Fruit fly (Drosophila melanogaster): ENCODE data around the gene CG3739.

CG3739 gene

dm6 chr3R:19403096-19403515 lies 9.9 kb downstream of the CG3739 start, which contains the start of the genes Ino80 and Aptx (continued):
- TF ChIP-seq BEAF-32 (GFP tag; optimal IDR thresholded peaks at IDR 0.05), result peak; percentile 97
- TF ChIP-seq CG17568 (GFP tag; optimal IDR thresholded peaks at IDR 0.05), result no peak
- peak; percentile 85 for TF ChIP-seq CG5953 (GFP tag; IDR thresholded peaks at IDR 0.05)
- TF ChIP-seq CG1832 (GFP tag; optimal IDR thresholded peaks at IDR 0.05), result no peak
- TF ChIP-seq ash1 (GFP tag; optimal IDR thresholded peaks at IDR 0.05), result peak; percentile 50
- TF ChIP-seq Doc2 (GFP tag; IDR thresholded peaks at IDR 0.05), result peak; percentile 74; the same call in 1 of the 2 replicates
- TF ChIP-seq CG7271 (tag; optimal IDR thresholded peaks at IDR 0.05), result peak; percentile 89
- TF ChIP-seq Deaf1 (tag; optimal IDR thresholded peaks at IDR 0.05), result no peak
- TF ChIP-seq pb (GFP tag; optimal IDR thresholded peaks at IDR 0.05), result peak; percentile 64
- TF ChIP-seq D19B (GFP tag; optimal IDR thresholded peaks at IDR 0.05), result peak; percentile 81
- TF ChIP-seq CG6272 (GFP tag; IDR thresholded peaks at IDR 0.05), result peak; percentile 95
- TF ChIP-seq tap (tag; optimal IDR thresholded peaks at IDR 0.05), result peak; percentile 83
- peak; percentile 89 for TF ChIP-seq wdn (GFP tag; IDR thresholded peaks at IDR 0.05)
- TF ChIP-seq CG7357 (GFP tag; IDR thresholded peaks at IDR 0.05), result peak; percentile 86
- peak; percentile 84 for TF ChIP-seq gcm2 (GFP tag; optimal IDR thresholded peaks at IDR 0.05)
- TF ChIP-seq CG2199 (GFP tag; IDR thresholded peaks at IDR 0.05), result peak; percentile 71; the same call in 2 of the 3 replicates
- no peak for TF ChIP-seq CG10147 (GFP tag; optimal IDR thresholded peaks at IDR 0.05)
- peak; percentile 83 for TF ChIP-seq CG11398 (GFP tag; optimal IDR thresholded peaks at IDR 0.05)
- peak; percentile 96 for TF ChIP-seq ems (GFP tag; optimal IDR thresholded peaks at IDR 0.05)
- peak; percentile 97 for TF ChIP-seq CG3847 (GFP tag; IDR thresholded peaks at IDR 0.05)
- TF ChIP-seq CG9817 (tag; optimal IDR thresholded peaks at IDR 0.05), result peak; percentile 96
- peak; percentile 93 for TF ChIP-seq CG10366 (GFP tag; IDR thresholded peaks at IDR 0.05)
- peak; percentile 79 for TF ChIP-seq ac (GFP tag; optimal IDR thresholded peaks at IDR 0.05)
- TF ChIP-seq NC2α (GFP tag; optimal IDR thresholded peaks at IDR 0.05), result peak; percentile 83
- TF ChIP-seq E2f2 (GFP tag; IDR thresholded peaks at IDR 0.05), result peak; percentile 73
- peak; percentile 70 for TF ChIP-seq crc (GFP tag; optimal IDR thresholded peaks at IDR 0.05)
- TF ChIP-seq CG13424 (tag; optimal IDR thresholded peaks at IDR 0.05), result peak; percentile 94
- TF ChIP-seq schlank (tag; optimal IDR thresholded peaks at IDR 0.05), result peak; percentile 59
- TF ChIP-seq ato (GFP tag; IDR thresholded peaks at IDR 0.05; ENCODE audit: partially characterized antibody), result peak; percentile 92
- TF ChIP-seq knrl (GFP tag; IDR thresholded peaks at IDR 0.05; ENCODE audit: partially characterized antibody), result peak; percentile 97
- TF ChIP-seq CG12155 (GFP tag; optimal IDR thresholded peaks at IDR 0.05), result peak; percentile 96
- TF ChIP-seq dati (GFP tag; IDR thresholded peaks at IDR 0.05), result peak; percentile 84
- TF ChIP-seq ATbp (GFP tag; optimal IDR thresholded peaks at IDR 0.05), result peak; percentile 77
- TF ChIP-seq Ssrp (tag; optimal IDR thresholded peaks at IDR 0.05), result peak; percentile 96
- TF ChIP-seq CG16813 (GFP tag; IDR thresholded peaks at IDR 0.05; ENCODE audit: partially characterized antibody), result peak; percentile 97
- TF ChIP-seq CG17802 (tag; optimal IDR thresholded peaks at IDR 0.05), result peak; percentile 70
- peak; percentile 86 for TF ChIP-seq unc-4 (GFP tag; IDR thresholded peaks at IDR 0.05; ENCODE audit: partially characterized antibody)
- no peak for TF ChIP-seq Trl (optimal IDR thresholded peaks at IDR 0.05)
- peak; percentile 95 for TF ChIP-seq Trl (GFP tag; optimal IDR thresholded peaks at IDR 0.05)
- TF ChIP-seq E2f1 (GFP tag; IDR thresholded peaks at IDR 0.05), result peak; percentile 93
- TF ChIP-seq zen2 (GFP tag; IDR thresholded peaks at IDR 0.05; ENCODE audit: partially characterized antibody), result peak; percentile 82
- peak; percentile 92 for TF ChIP-seq slp2 (GFP tag; optimal IDR thresholded peaks at IDR 0.05)
- peak; percentile 64; the same call in 1 of the 2 replicates for TF ChIP-seq bowl (GFP tag; IDR thresholded peaks at IDR 0.05)
- peak; percentile 91 for TF ChIP-seq CG14050 (GFP tag; IDR thresholded peaks at IDR 0.05)
- peak; percentile 93 for TF ChIP-seq stc (GFP tag; IDR thresholded peaks at IDR 0.05)
- TF ChIP-seq CG6854 (GFP tag; optimal IDR thresholded peaks at IDR 0.05), result peak; percentile 71
- peak; percentile 92 for TF ChIP-seq CG3281 (GFP tag; optimal IDR thresholded peaks at IDR 0.05)
- peak; percentile 83; the same call in 3 of the 4 replicates for TF ChIP-seq chinmo (GFP tag; IDR thresholded peaks at IDR 0.05; ENCODE audit: partially characterized antibody)
- peak; percentile 72 for TF ChIP-seq CG8281 (tag; optimal IDR thresholded peaks at IDR 0.05)
- TF ChIP-seq Optix (GFP tag; IDR thresholded peaks at IDR 0.05), result peak; percentile 80; the same call in 2 of the 3 replicates
- peak; percentile 96 for TF ChIP-seq CG34422 (GFP tag; IDR thresholded peaks at IDR 0.05)
